Worm (Caenorhabditis elegans) whole organism, mixed stage, embryonic: ENCODE measurements around the gene K07E8.6.

Experiments used
- M03D4.4 ChIP-seq: sonication (generic microtip); optimal IDR thresholded peaks from 2 replicates; lab custom pipeline; 2017; ENCODE audit warnings: mild to moderate bottlenecking, missing genetic modification characterization, missing compliant biosample characterization
- blmp-1 ChIP-seq: fragments of 150-350 bp; optimal IDR thresholded peaks from 2 replicates; lab custom pipeline; 2014; ENCODE audit warnings: missing biosample characterization, missing genetic modification characterization
- ceh-43 ChIP-seq: fragments of 200-800 bp; sonication (Bioruptor generic); optimal IDR thresholded peaks from 2 replicates; lab custom pipeline; 2018; ENCODE audit warnings: mild to moderate bottlenecking, missing genetic modification characterization, moderate library complexity, missing compliant biosample characterization
- ceh-83 ChIP-seq: fragments of 200-800 bp; sonication (Bioruptor generic); optimal IDR thresholded peaks from 2 replicates; lab custom pipeline; 2018; ENCODE audit warnings: mild to moderate bottlenecking, missing genetic modification characterization, missing compliant biosample characterization
- ces-1 ChIP-seq: fragments of 150-350 bp; optimal IDR thresholded peaks from 2 replicates; lab custom pipeline; 2014; ENCODE audit warnings: missing biosample characterization, missing genetic modification reagents, missing genetic modification characterization
- cnd-1 ChIP-seq: fragments of 200-800 bp; sonication (Bioruptor generic); optimal IDR thresholded peaks from 2 replicates; lab custom pipeline; 2018; ENCODE audit warnings: mild to moderate bottlenecking, missing genetic modification characterization, missing compliant biosample characterization
- drap-1 ChIP-seq: fragments of 200-800 bp; sonication (Bioruptor generic); optimal IDR thresholded peaks from 3 replicates; lab custom pipeline; 2018; ENCODE audit warnings: mild to moderate bottlenecking, missing genetic modification characterization, missing compliant biosample characterization
- elt-1 ChIP-seq: sonication (generic microtip); optimal IDR thresholded peaks from 2 replicates; lab custom pipeline; 2017; ENCODE audit warnings: missing genetic modification characterization, mild to moderate bottlenecking, missing compliant biosample characterization, antibody characterized with exemption, moderate library complexity, borderline replicate concordance; ENCODE audit not compliant: insufficient read depth
- elt-3 ChIP-seq: fragments of 150-350 bp; optimal IDR thresholded peaks from 2 replicates; lab custom pipeline; 2014; ENCODE audit warnings: missing biosample characterization, missing genetic modification characterization
- ham-2 ChIP-seq: fragments of 200-800 bp; sonication (Bioruptor generic); optimal IDR thresholded peaks from 2 replicates; lab custom pipeline; 2018; ENCODE audit warnings: mild to moderate bottlenecking, missing genetic modification characterization, missing compliant biosample characterization
- hlh-1 ChIP-seq: fragments of 150-350 bp; optimal IDR thresholded peaks from 2 replicates; lab custom pipeline; 2014; ENCODE audit warnings: missing biosample characterization, missing genetic modification reagents, missing genetic modification characterization
- lin-13 ChIP-seq: fragments of 150-350 bp; optimal IDR thresholded peaks from 2 replicates; lab custom pipeline; 2014; ENCODE audit warnings: missing biosample characterization, missing genetic modification characterization
- lin-32 ChIP-seq: fragments of 200-800 bp; sonication (Bioruptor generic); optimal IDR thresholded peaks from 2 replicates; lab custom pipeline; 2018; ENCODE audit warnings: mild to moderate bottlenecking, missing genetic modification characterization, missing compliant biosample characterization
- lsy-2 ChIP-seq: fragments of 150-350 bp; optimal IDR thresholded peaks from 2 replicates; lab custom pipeline; 2014; ENCODE audit warnings: missing biosample characterization, missing genetic modification characterization
- mls-2 ChIP-seq: sonication (generic microtip); optimal IDR thresholded peaks from 2 replicates; lab custom pipeline; 2016; ENCODE audit warnings: mild to moderate bottlenecking, missing genetic modification characterization, moderate library complexity, missing compliant biosample characterization
- nhr-12 ChIP-seq: fragments of 150-350 bp; optimal IDR thresholded peaks from 2 replicates; lab custom pipeline; 2014; ENCODE audit warnings: missing biosample characterization, missing genetic modification characterization
- nhr-2 ChIP-seq: fragments of 150-350 bp; optimal IDR thresholded peaks from 2 replicates; lab custom pipeline; 2014; ENCODE audit warnings: missing biosample characterization, missing genetic modification characterization
- nhr-237 ChIP-seq: fragments of 150-350 bp; optimal IDR thresholded peaks from 2 replicates; lab custom pipeline; 2014; ENCODE audit warnings: missing biosample characterization, missing genetic modification characterization
- nhr-28 ChIP-seq: fragments of 150-350 bp; optimal IDR thresholded peaks from 2 replicates; lab custom pipeline; 2014; ENCODE audit warnings: missing biosample characterization, missing genetic modification characterization
- nhr-76 ChIP-seq: sonication (generic microtip); optimal IDR thresholded peaks from 2 replicates; lab custom pipeline; 2017; ENCODE audit warnings: missing biosample characterization, missing genetic modification characterization
- pha-4 ChIP-seq: fragments of 150-350 bp; optimal IDR thresholded peaks from 2 replicates; lab custom pipeline; 2018; ENCODE audit warnings: missing biosample characterization, missing genetic modification reagents, missing genetic modification characterization
- sem-2 ChIP-seq: fragments of 200-800 bp; sonication (Bioruptor generic); optimal IDR thresholded peaks from 2 replicates; lab custom pipeline; 2018; ENCODE audit warnings: mild to moderate bottlenecking, missing genetic modification characterization, missing compliant biosample characterization
- snpc-4 ChIP-seq: fragments of 150-350 bp; optimal IDR thresholded peaks from 2 replicates; lab custom pipeline; 2014; ENCODE audit warnings: missing biosample characterization, missing genetic modification characterization
- tbx-8 ChIP-seq: fragments of 200-800 bp; sonication (Bioruptor generic); optimal IDR thresholded peaks from 2 replicates; lab custom pipeline; 2018; ENCODE audit warnings: mild to moderate bottlenecking, missing genetic modification characterization, moderate library complexity, missing compliant biosample characterization
- unc-120 ChIP-seq: sonication (generic microtip); optimal IDR thresholded peaks from 2 replicates; lab custom pipeline; 2017; ENCODE audit warnings: missing genetic modification characterization, missing compliant biosample characterization; ENCODE audit not compliant: poor library complexity, severe bottlenecking
- unc-39 ChIP-seq: fragments of 150-350 bp; optimal IDR thresholded peaks from 2 replicates; lab custom pipeline; 2014; ENCODE audit warnings: missing biosample characterization, missing genetic modification characterization
- zip-8 ChIP-seq: fragments of 150-350 bp; optimal IDR thresholded peaks from 2 replicates; lab custom pipeline; 2014; ENCODE audit warnings: missing biosample characterization, missing genetic modification characterization
- ztf-11 ChIP-seq: fragments of 150-350 bp; optimal IDR thresholded peaks from 2 replicates; lab custom pipeline; 2014; ENCODE audit warnings: missing biosample characterization, missing genetic modification characterization

K07E8.6 gene

DNA sequence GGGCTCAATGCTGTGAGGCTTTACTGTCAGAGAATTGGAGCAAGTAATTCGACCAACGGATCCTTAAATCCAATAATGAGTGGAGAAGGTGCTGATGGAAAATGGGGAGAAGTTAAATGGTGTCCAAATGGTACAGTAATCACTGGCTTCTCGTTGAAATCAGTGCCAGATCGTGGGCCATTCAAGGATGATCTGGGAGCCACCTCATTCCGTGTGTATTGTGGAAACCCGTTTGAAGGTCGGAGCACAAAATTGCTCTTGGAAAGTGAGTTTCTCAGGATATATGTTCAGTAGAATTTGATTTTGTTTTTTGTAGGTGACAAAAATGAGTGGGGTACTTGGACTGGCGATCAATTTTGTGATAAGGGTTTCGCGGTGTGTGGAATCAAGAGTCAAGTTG, 36.5 kb upstream of the K07E8.6 start:
- no peak for TF ChIP-seq lsy-2 (tag; lab: Kevin White, UChicago)
- no peak for TF ChIP-seq ceh-83 (GFP tag; lab: Kevin White, UChicago)
- TF ChIP-seq hlh-1 (tag; lab: Kevin White, UChicago): no peak
- TF ChIP-seq nhr-76 (tag; lab: Kevin White, UChicago): no peak
- TF ChIP-seq nhr-12 (tag; lab: Kevin White, UChicago): no peak

ce11 chrII:675303-675702, 35.9 kb upstream of the K07E8.6 start, which contains the start of gene Y39F10C.1:
Y39F10C.1 (plus strand) TSS chrII:675603.
- TF ChIP-seq lin-13 (tag; lab: Kevin White, UChicago): no peak
- no peak for TF ChIP-seq tbx-8 (GFP tag; lab: Kevin White, UChicago)
- no peak for TF ChIP-seq M03D4.4 (tag; lab: Kevin White, UChicago)
- no peak for TF ChIP-seq nhr-76 (tag; lab: Kevin White, UChicago)
- no peak for TF ChIP-seq ceh-83 (GFP tag; lab: Kevin White, UChicago)
- no peak for TF ChIP-seq nhr-28
- no peak for TF ChIP-seq nhr-237
- TF ChIP-seq snpc-4 (tag; lab: Kevin White, UChicago): no peak
- TF ChIP-seq, all 35 proteins: peak for 0

DNA sequence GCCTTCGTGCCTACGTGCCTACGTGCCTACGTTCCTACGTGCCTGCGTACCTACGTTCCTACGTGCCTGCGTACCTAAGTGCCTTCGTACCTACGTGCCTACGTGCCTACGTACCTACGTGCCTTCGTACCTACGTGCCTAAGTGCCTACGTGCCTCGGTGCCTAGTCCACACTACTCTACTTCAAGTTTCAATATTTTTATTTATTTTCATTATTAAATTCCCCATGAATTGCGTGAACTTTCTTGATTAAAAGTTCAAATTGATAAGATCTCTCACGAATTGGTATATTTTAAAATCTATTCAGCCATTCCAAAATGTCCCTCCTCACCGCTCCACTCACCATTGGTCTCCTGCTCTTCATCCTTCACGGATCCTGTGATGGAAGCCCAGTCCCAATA, 34.7 kb upstream of the K07E8.6 start, which contains the start of gene Y39F10C.3:
Gene Y39F10C.3 (plus strand): TSS at position 301 of the 400 bp plus-strand sequence.
- no peak for TF ChIP-seq ces-1 (GFP tag; lab: Kevin White, UChicago)
- no peak for TF ChIP-seq unc-39 (tag; lab: Kevin White, UChicago)
- TF ChIP-seq hlh-1 (tag; lab: Kevin White, UChicago): no peak
- no peak for TF ChIP-seq cnd-1
- no peak for TF ChIP-seq nhr-2 (tag; lab: Kevin White, UChicago)
- TF ChIP-seq elt-1: no peak
- no peak for TF ChIP-seq elt-3 (tag; lab: Kevin White, UChicago)
- no peak for TF ChIP-seq ztf-11

- TF ChIP-seq pha-4 (tag; lab: Kevin White, UChicago): no peak
- no peak for TF ChIP-seq nhr-12 (tag; lab: Kevin White, UChicago)
- no peak for TF ChIP-seq cnd-1
- TF ChIP-seq zip-8 (tag; lab: Kevin White, UChicago): no peak
- no peak for TF ChIP-seq unc-120 (tag; lab: Kevin White, UChicago)
- no peak for TF ChIP-seq blmp-1
- no peak for TF ChIP-seq M03D4.4 (tag; lab: Kevin White, UChicago)
- no peak for TF ChIP-seq lin-32 (GFP tag; lab: Kevin White, UChicago)
- TF ChIP-seq ham-2: no peak
- TF ChIP-seq ceh-43 (GFP tag; lab: Kevin White, UChicago): no peak
- TF ChIP-seq lsy-2 (tag; lab: Kevin White, UChicago): no peak
- TF ChIP-seq nhr-28: no peak
- no peak for TF ChIP-seq lin-13 (tag; lab: Kevin White, UChicago)
These were observed 31.7 kb upstream of the K07E8.6 start, which contains the start of gene sri-46 for ce11 chrII:671025-671424. sri-46 (minus strand) TSS chrII:671125.

DNA sequence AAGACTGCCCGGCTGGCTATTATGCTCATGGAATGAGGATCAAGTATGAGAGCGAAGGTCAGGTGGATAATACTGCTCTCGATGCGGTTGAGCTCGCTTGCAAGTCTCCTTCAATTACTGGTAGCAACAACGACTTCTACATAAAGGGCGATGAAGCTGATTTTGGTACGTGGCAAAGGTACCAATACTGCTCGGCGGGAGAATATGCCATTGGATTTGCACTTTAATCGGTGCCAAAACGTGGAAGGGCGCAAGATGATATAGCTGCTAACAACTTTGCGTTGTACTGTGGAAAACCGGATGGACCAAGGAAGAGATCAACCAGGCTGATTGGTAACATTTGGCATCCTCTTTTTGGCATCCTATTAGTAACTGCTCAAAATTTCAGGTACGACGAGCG, 28.5 kb upstream of the K07E8.6 start:
- no peak for TF ChIP-seq zip-8 (tag; lab: Kevin White, UChicago)
- TF ChIP-seq nhr-12 (tag; lab: Kevin White, UChicago): no peak
- no peak for TF ChIP-seq sem-2 (GFP tag; lab: Kevin White, UChicago)
- no peak for TF ChIP-seq ces-1 (GFP tag; lab: Kevin White, UChicago)
- no peak for TF ChIP-seq cnd-1
- TF ChIP-seq drap-1 (GFP tag; lab: Kevin White, UChicago): no peak
- TF ChIP-seq elt-3 (tag; lab: Kevin White, UChicago): no peak
- TF ChIP-seq nhr-2 (tag; lab: Kevin White, UChicago): no peak

- TF ChIP-seq ceh-43 (GFP tag; lab: Kevin White, UChicago) (no peak), elt-3 (tag; lab: Kevin White, UChicago) (no peak)
These were observed 22.3 kb upstream of the K07E8.6 start, which contains the start of gene sri-45 for ce11 chrII:661696-662095. sri-45 (minus strand) TSS chrII:661796.

- no peak for TF ChIP-seq mls-2 (tag; lab: Kevin White, UChicago)
These were observed 19.0 kb upstream of the K07E8.6 start, which contains the start of gene sdz-24 for ce11 chrII:658369-658768. sdz-24 (plus strand) TSS chrII:658669.
